Worm (Caenorhabditis elegans): ENCODE data around the gene smrc-1.

DNA sequence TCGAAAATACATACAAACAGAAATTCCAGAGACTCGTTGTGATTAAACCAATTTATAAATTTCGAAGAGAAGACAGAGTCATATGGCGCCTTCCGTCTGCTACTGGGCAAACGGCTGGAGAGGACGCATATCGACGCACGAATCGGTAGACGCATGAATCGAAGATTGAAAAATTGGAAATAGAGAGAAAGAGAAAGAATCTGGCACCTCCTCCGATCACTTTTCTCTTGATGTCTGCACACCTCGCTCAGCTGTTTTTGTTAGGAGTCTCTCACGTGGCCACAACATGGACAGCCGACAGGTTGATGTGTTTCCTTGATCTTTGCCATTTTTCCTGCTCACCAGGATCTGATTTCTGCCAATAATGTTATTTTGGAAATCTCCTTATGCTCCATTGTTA lies 30.6 kb upstream of the smrc-1 start:
- TF ChIP-seq snpc-4 (tag; optimal IDR thresholded peaks at IDR 0.05), result no peak
- TF ChIP-seq elt-3 (tag; optimal IDR thresholded peaks at IDR 0.05), result no peak
- TF ChIP-seq mls-2 (tag; optimal IDR thresholded peaks at IDR 0.05), result no peak
- no peak for TF ChIP-seq nhr-12 (tag; optimal IDR thresholded peaks at IDR 0.05)
- no peak for TF ChIP-seq mep-1 (tag; optimal IDR thresholded peaks at IDR 0.05)
- no peak for TF ChIP-seq ztf-11 (tag; optimal IDR thresholded peaks at IDR 0.05)
- no peak for TF ChIP-seq pha-4 (tag; optimal IDR thresholded peaks at IDR 0.05)
- TF ChIP-seq flh-1 (GFP tag; optimal IDR thresholded peaks at IDR 0.05), result no peak
- TF ChIP-seq nhr-28 (tag; optimal IDR thresholded peaks at IDR 0.05), result no peak
- TF ChIP-seq nhr-237 (tag; optimal IDR thresholded peaks at IDR 0.05), result no peak
